Fruit fly (Drosophila melanogaster) whole organism, embryonic: ENCODE data around the gene CG1640.

Experiments
- Antp ChIP-seq: fragments of 200-800 bp; sonication (Bioruptor generic); optimal IDR thresholded peaks from 3 replicates; lab custom pipeline; 2016; ENCODE audit warnings: missing biosample characterization, missing genetic modification characterization
- B-H1 ChIP-seq: fragments of 200-800 bp; sonication (Bioruptor generic); IDR thresholded peaks from 3 replicates; pipeline ENCODE4 v1.3.6; 2022; ENCODE audit warnings: missing biosample characterization, missing genetic modification characterization
- BtbVII ChIP-seq: fragments of 200-800 bp; sonication (Bioruptor generic); optimal IDR thresholded peaks from 3 replicates; lab custom pipeline; 2017; ENCODE audit warnings: missing biosample characterization, mild to moderate bottlenecking, missing genetic modification characterization
- CG11085 ChIP-seq: fragments of 200-800 bp; sonication (Bioruptor generic); IDR thresholded peaks from 2 replicates; pipeline ENCODE4 v1.3.6; 2022; ENCODE audit warnings: missing biosample characterization, missing genetic modification characterization
- CG11560 ChIP-seq: fragments of 200-800 bp; sonication (Bioruptor generic); IDR thresholded peaks from 3 replicates; pipeline ENCODE4 v1.3.6; 2022; ENCODE audit warnings: missing biosample characterization, missing genetic modification characterization
- CG11695 ChIP-seq: fragments of 200-800 bp; sonication (Bioruptor generic); IDR thresholded peaks from 3 replicates; pipeline ENCODE4 v1.3.6; 2022; ENCODE audit warnings: missing biosample characterization, missing genetic modification characterization
- CG11696 ChIP-seq: fragments of 200-800 bp; sonication (Bioruptor generic); IDR thresholded peaks from 2 replicates; pipeline ENCODE4 v1.3.6; 2022; ENCODE audit warnings: missing biosample characterization, missing genetic modification characterization
- CG12071 ChIP-seq: fragments of 200-800 bp; sonication (Bioruptor generic); optimal IDR thresholded peaks from 3 replicates; lab custom pipeline; 2018; ENCODE audit warnings: missing biosample characterization, mild to moderate bottlenecking, missing genetic modification characterization
- CG12155 ChIP-seq: fragments of 200-800 bp; sonication (Bioruptor generic); optimal IDR thresholded peaks from 3 replicates; lab custom pipeline; 2016; ENCODE audit warnings: missing biosample characterization, missing genetic modification characterization
- CG12744 ChIP-seq: fragments of 200-800 bp; sonication (Bioruptor generic); optimal IDR thresholded peaks from 2 replicates; lab custom pipeline; 2016; ENCODE audit warnings: missing biosample characterization, missing genetic modification characterization
- CG1603 ChIP-seq: fragments of 200-800 bp; sonication (Bioruptor generic); optimal IDR thresholded peaks from 2 replicates; lab custom pipeline; 2019; ENCODE audit warnings: missing biosample characterization, mild to moderate bottlenecking, missing genetic modification characterization, moderate library complexity
- CG1792 ChIP-seq: fragments of 200-800 bp; sonication (Bioruptor generic); optimal IDR thresholded peaks from 2 replicates; lab custom pipeline; 2016; ENCODE audit warnings: missing biosample characterization, missing genetic modification characterization
- CG2116 ChIP-seq: fragments of 200-800 bp; sonication (Bioruptor generic); optimal IDR thresholded peaks from 3 replicates; lab custom pipeline; 2018; ENCODE audit warnings: missing biosample characterization, mild to moderate bottlenecking, missing genetic modification characterization
- CG30403 ChIP-seq: fragments of 200-800 bp; sonication (Bioruptor generic); optimal IDR thresholded peaks from 3 replicates; lab custom pipeline; 2016; ENCODE audit warnings: missing biosample characterization, missing genetic modification characterization
- CG6689 ChIP-seq: fragments of 200-800 bp; sonication (Bioruptor generic); IDR thresholded peaks from 2 replicates; pipeline ENCODE4 v1.3.6; 2022; ENCODE audit warnings: missing biosample characterization, missing genetic modification characterization
- CG7556 ChIP-seq: fragments of 200-800 bp; sonication (Bioruptor generic); optimal IDR thresholded peaks from 2 replicates; lab custom pipeline; 2017; ENCODE audit warnings: missing biosample characterization, mild to moderate bottlenecking, missing genetic modification characterization
- CG7839 ChIP-seq: fragments of 200-800 bp; sonication (Bioruptor generic); optimal IDR thresholded peaks from 3 replicates; lab custom pipeline; 2018; ENCODE audit warnings: missing biosample characterization, mild to moderate bottlenecking, missing genetic modification characterization, moderate library complexity
- CG9437 ChIP-seq: fragments of 200-800 bp; sonication (Bioruptor generic); optimal IDR thresholded peaks from 2 replicates; lab custom pipeline; 2018; ENCODE audit warnings: missing biosample characterization, mild to moderate bottlenecking, missing genetic modification characterization
- CG9727 ChIP-seq: fragments of 200-800 bp; sonication (Bioruptor generic); optimal IDR thresholded peaks from 3 replicates; lab custom pipeline; 2017; ENCODE audit warnings: missing biosample characterization, mild to moderate bottlenecking, missing genetic modification characterization
- Ets65A ChIP-seq: fragments of 200-800 bp; sonication (Bioruptor generic); peaks from one replicate; lab custom pipeline; 2016; ENCODE audit warnings: missing biosample characterization, missing genetic modification characterization
- Ets97D ChIP-seq: fragments of 200-800 bp; sonication (Bioruptor generic); optimal IDR thresholded peaks from 3 replicates; lab custom pipeline; 2016; ENCODE audit warnings: missing biosample characterization, missing genetic modification characterization
- HmgZ ChIP-seq: fragments of 200-800 bp; sonication (Bioruptor generic); optimal IDR thresholded peaks from 2 replicates; lab custom pipeline; 2018; ENCODE audit warnings: missing biosample characterization, mild to moderate bottlenecking, missing genetic modification characterization
- Med ChIP-seq: fragments of 200-800 bp; sonication (Bioruptor generic); peaks from one replicate; lab custom pipeline; 2016; ENCODE audit warnings: missing biosample characterization, missing genetic modification characterization, mild to moderate bottlenecking, inconsistent platforms, moderate library complexity
- Mrtf ChIP-seq: fragments of 200-800 bp; sonication (Bioruptor generic); IDR thresholded peaks from 3 replicates; pipeline ENCODE4 v1.3.6; 2022; ENCODE audit warnings: missing biosample characterization, missing genetic modification characterization
- NfI ChIP-seq: fragments of 200-800 bp; sonication (Bioruptor generic); optimal IDR thresholded peaks from 3 replicates; lab custom pipeline; 2018; ENCODE audit warnings: missing biosample characterization, mild to moderate bottlenecking, missing genetic modification characterization, moderate library complexity
- Pdp1 ChIP-seq, 2 experiments: fragments of 200-800 bp; sonication (Bioruptor generic); optimal IDR thresholded peaks; 3 replicates each; lab custom pipeline; 2016; ENCODE audit warnings: missing biosample characterization in 2 of 2, missing genetic modification characterization in 2 of 2, mild to moderate bottlenecking in 1 of 2, moderate library complexity in 1 of 2
- Ravus ChIP-seq: fragments of 200-800 bp; sonication (Bioruptor generic); IDR thresholded peaks from 2 replicates; pipeline ENCODE4 v1.3.6; 2022; ENCODE audit warnings: missing biosample characterization, missing genetic modification characterization
- Sry-δ ChIP-seq: fragments of 200-800 bp; sonication (Bioruptor generic); optimal IDR thresholded peaks from 2 replicates; lab custom pipeline; 2016; ENCODE audit warnings: missing biosample characterization, missing genetic modification characterization
- Stat92E ChIP-seq, 3 experiments: fragments of >200 bp in 2 of 3; fragments of 200-800 bp in 1 of 3; sonication (Bioruptor generic) in 1 of 3; optimal IDR thresholded peaks; 2 replicates each; lab custom pipeline; 2017 to 2019; ENCODE audit warnings: missing biosample characterization in 3 of 3, missing genetic modification characterization in 3 of 3, mild to moderate bottlenecking in 1 of 3, moderate library complexity in 1 of 3
- Taf1 ChIP-seq: fragments of 200-800 bp; sonication (Bioruptor generic); IDR thresholded peaks from 2 replicates; pipeline ENCODE4 v1.3.6; 2022; ENCODE audit warnings: missing biosample characterization, missing genetic modification characterization
- Usf ChIP-seq: fragments of 200-800 bp; sonication (Bioruptor generic); optimal IDR thresholded peaks from 2 replicates; lab custom pipeline; 2017; ENCODE audit warnings: missing genotype, missing biosample characterization, missing genetic modification characterization
- Xbp1 ChIP-seq: fragments of 200-800 bp; sonication (Bioruptor generic); optimal IDR thresholded peaks from 3 replicates; lab custom pipeline; 2016; ENCODE audit warnings: missing biosample characterization, mild to moderate bottlenecking, missing genetic modification characterization
- az2 ChIP-seq: fragments of 200-800 bp; sonication (Bioruptor generic); optimal IDR thresholded peaks from 3 replicates; lab custom pipeline; 2016; ENCODE audit warnings: missing biosample characterization, missing genetic modification characterization
- caup ChIP-seq: fragments of 200-800 bp; sonication (Bioruptor generic); optimal IDR thresholded peaks from 3 replicates; lab custom pipeline; 2017; ENCODE audit warnings: missing biosample characterization, mild to moderate bottlenecking, missing genetic modification characterization, moderate library complexity; ENCODE audit not compliant: severe bottlenecking
- ci ChIP-seq: fragments of 200-800 bp; sonication (Bioruptor generic); IDR thresholded peaks from 3 replicates; pipeline ENCODE4 v1.3.6; 2022; ENCODE audit warnings: missing biosample characterization, missing genetic modification characterization
- en ChIP-seq: fragments of 200-800 bp; sonication (Bioruptor generic); optimal IDR thresholded peaks from 2 replicates; lab custom pipeline; 2016; ENCODE audit warnings: missing biosample characterization, missing genetic modification characterization
- gfzf ChIP-seq: fragments of 200-800 bp; sonication (Bioruptor generic); optimal IDR thresholded peaks from 2 replicates; lab custom pipeline; 2016; ENCODE audit warnings: missing biosample characterization, mild to moderate bottlenecking, missing genetic modification characterization, moderate library complexity
- grau ChIP-seq: fragments of 200-800 bp; optimal IDR thresholded peaks from 3 replicates; lab custom pipeline; 2019; ENCODE audit warnings: missing biosample characterization, mild to moderate bottlenecking, missing genetic modification characterization, moderate library complexity
- her ChIP-seq: fragments of 200-800 bp; sonication (Bioruptor generic); optimal IDR thresholded peaks from 2 replicates; lab custom pipeline; 2016; ENCODE audit warnings: missing biosample characterization, missing genetic modification characterization
- jigr1 ChIP-seq: fragments of 200-800 bp; sonication (Bioruptor generic); IDR thresholded peaks from 3 replicates; pipeline ENCODE4 v1.3.6; 2022; ENCODE audit warnings: missing biosample characterization, missing genetic modification characterization
- kay ChIP-seq: fragments of 200-800 bp; sonication (Bioruptor generic); optimal IDR thresholded peaks from 2 replicates; lab custom pipeline; 2016; ENCODE audit warnings: missing biosample characterization, missing genetic modification characterization
- nom ChIP-seq: fragments of 200-800 bp; sonication (Bioruptor generic); optimal IDR thresholded peaks from 2 replicates; lab custom pipeline; 2017; ENCODE audit warnings: missing biosample characterization, missing genetic modification characterization, mild to moderate bottlenecking, moderate library complexity, missing genetic modification reagents
- pho ChIP-seq: fragments of 200-800 bp; sonication (Bioruptor generic); optimal IDR thresholded peaks from 2 replicates; lab custom pipeline; 2016; ENCODE audit warnings: missing biosample characterization, missing genetic modification characterization
- prd ChIP-seq, 3 experiments: fragments of >200 bp in 2 of 3; fragments of 200-800 bp in 1 of 3; sonication (Bioruptor generic) in 1 of 3; optimal IDR thresholded peaks in 2 of 3; IDR thresholded peaks in 1 of 3; 2 replicates in 2 of 3; 3 replicates in 1 of 3; pipeline versions ENCODE4 v1.3.6 to Lab custom; 2017 to 2022; ENCODE audit warnings: missing biosample characterization in 1 of 3, missing genetic modification characterization in 1 of 3
- pros ChIP-seq: fragments of 200-800 bp; sonication (Bioruptor generic); optimal IDR thresholded peaks from 3 replicates; lab custom pipeline; 2019; ENCODE audit warnings: missing biosample characterization, mild to moderate bottlenecking, missing genetic modification characterization, moderate library complexity
- tx ChIP-seq: fragments of 200-800 bp; sonication (Bioruptor generic); optimal IDR thresholded peaks from 2 replicates; lab custom pipeline; 2016; ENCODE audit warnings: missing biosample characterization, missing genetic modification characterization
- unpg ChIP-seq: fragments of 200-800 bp; sonication (Bioruptor generic); optimal IDR thresholded peaks from 3 replicates; lab custom pipeline; 2018; ENCODE audit warnings: missing biosample characterization, mild to moderate bottlenecking, missing genetic modification characterization, moderate library complexity
- usp ChIP-seq: fragments of >200 bp; optimal IDR thresholded peaks from 2 replicates; lab custom pipeline; 2017; ENCODE audit warnings: missing biosample characterization, missing genetic modification characterization

CG1640 gene

DNA sequence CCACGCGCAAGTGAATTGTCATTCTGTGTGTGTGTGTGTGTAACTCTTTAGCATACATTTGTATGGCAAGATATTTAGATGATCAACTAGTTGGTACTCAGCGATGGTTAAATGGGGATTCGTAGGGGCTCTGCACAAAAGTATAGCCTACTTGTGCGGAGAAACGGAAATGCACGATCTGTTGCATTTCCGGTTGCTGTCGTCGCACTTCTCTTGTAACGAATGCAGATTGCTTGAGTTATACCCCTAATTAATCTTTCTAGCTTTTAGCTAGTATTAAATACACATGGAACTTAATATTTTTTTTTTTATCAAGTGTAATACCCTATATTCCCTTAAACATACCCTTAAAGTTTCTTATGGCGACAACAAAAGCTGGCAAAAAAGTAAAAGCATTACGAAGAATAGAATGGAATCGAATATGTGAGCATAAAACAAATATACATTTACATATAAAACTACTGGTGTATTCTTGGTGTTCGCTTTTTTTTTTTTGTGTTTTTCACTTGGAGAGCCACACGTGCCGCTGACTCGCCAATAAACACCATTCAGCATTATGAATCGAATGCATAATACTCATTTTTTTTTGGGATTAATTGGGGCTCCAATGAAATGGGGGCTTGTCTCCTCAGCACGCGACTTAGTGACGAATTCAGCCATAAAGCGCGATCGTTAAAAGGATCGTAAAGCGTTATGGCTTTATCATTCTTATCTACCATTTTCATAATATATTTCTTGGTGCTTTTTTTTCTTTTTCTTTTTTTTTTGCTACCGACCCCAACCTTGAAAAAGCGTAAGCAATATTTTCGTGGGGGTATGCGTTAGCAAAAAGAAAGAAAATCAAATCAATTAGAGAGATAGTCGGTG lies 21.0 kb downstream of the CG1640 start (continued):
- TF ChIP-seq CG7556 (GFP tag; lab: Kevin White, UChicago) (peak; percentile 28), caup (GFP tag; lab: Kevin White, UChicago) (peak; percentile 60), CG11695 (GFP tag; lab: Robert Waterston, UW) (0 out of 3 replicates have a peak, but pooled peaks have one; percentile 13), CG12155 (GFP tag; lab: Kevin White, UChicago) (peak; percentile 66), jigr1 (no peak), NfI (GFP tag; lab: Kevin White, UChicago) (peak; percentile 21), CG2116 (GFP tag; lab: Kevin White, UChicago) (peak; percentile 6), Ets97D (peak; percentile 76), her (peak; percentile 59), B-H1 (GFP tag; lab: Robert Waterston, UW) (no peak), CG11560 (tag; lab: Robert Waterston, UW) (peak; percentile 46; the same call in 1 of the 3 replicates), CG9437 (GFP tag; lab: Kevin White, UChicago) (no peak), CG30403 (GFP tag; lab: Kevin White, UChicago) (peak; percentile 51), kay (GFP tag; lab: Kevin White, UChicago) (no peak), Ravus (GFP tag; lab: Robert Waterston, UW) (peak; percentile 19), pho (GFP tag; lab: Kevin White, UChicago) (peak; percentile 77), grau (tag; lab: Kevin White, UChicago) (peak; percentile 65), az2 (GFP tag; lab: Kevin White, UChicago) (peak; percentile 11), Antp (GFP tag; lab: Kevin White, UChicago) (peak; percentile 22), Med (peak; percentile 92), Xbp1 (GFP tag; lab: Kevin White, UChicago) (peak; percentile 44), CG9727 (peak; percentile 66), Pdp1 (GFP tag; optimal IDR thresholded peaks at IDR 0.05; lab: Kevin White, UChicago) (peak in 1 of 2 experiments; percentile 55), en (GFP tag; lab: Kevin White, UChicago) (peak; percentile 5), Sry-δ (peak; percentile 12), tx (GFP tag; lab: Kevin White, UChicago) (peak; percentile 50), Ets65A (peak; percentile 93), CG11696 (0 out of 2 replicates have a peak, but pooled peaks have one; percentile 7), CG1792 (peak; percentile 1), prd (optimal IDR thresholded peaks at IDR 0.05; lab: Kevin White, UChicago) (no peak), prd (GFP tag; IDR thresholded peaks at IDR 0.05; lab: Robert Waterston, UW) (peak; percentile 46; the same call in 2 of the 3 replicates), CG7839 (peak; percentile 61), CG6689 (GFP tag; lab: Robert Waterston, UW) (no peak), Usf (GFP tag; lab: Kevin White, UChicago) (peak; percentile 69), CG1603 (tag; lab: Kevin White, UChicago) (peak; percentile 5), nom (GFP tag; lab: Kevin White, UChicago) (no peak), gfzf (no peak), BtbVII (peak; percentile 63), Mrtf (GFP tag; lab: Robert Waterston, UW) (0 out of 3 replicates have a peak, but pooled peaks have one; percentile 12), Taf1 (GFP tag; lab: Robert Waterston, UW) (peak; percentile 25; the same call in 1 of the 2 replicates), Stat92E (GFP tag; optimal IDR thresholded peaks at IDR 0.05; lab: Kevin White, UChicago) (no peak), ci (GFP tag; lab: Robert Waterston, UW) (0 out of 3 replicates have a peak, but pooled peaks have one; percentile 15), pros (GFP tag; lab: Kevin White, UChicago) (no peak), CG12071 (peak; percentile 0), HmgZ (tag; lab: Kevin White, UChicago) (peak; percentile 31), usp (GFP tag; lab: Kevin White, UChicago) (no peak), unpg (GFP tag; lab: Kevin White, UChicago) (peak; percentile 31), CG12744 (GFP tag; lab: Kevin White, UChicago) (peak; percentile 40), CG11085 (GFP tag; lab: Robert Waterston, UW) (peak; percentile 58)
